Fruit fly (Drosophila melanogaster): ENCODE data around the gene CG7227.

The CG7227 gene

DNA sequence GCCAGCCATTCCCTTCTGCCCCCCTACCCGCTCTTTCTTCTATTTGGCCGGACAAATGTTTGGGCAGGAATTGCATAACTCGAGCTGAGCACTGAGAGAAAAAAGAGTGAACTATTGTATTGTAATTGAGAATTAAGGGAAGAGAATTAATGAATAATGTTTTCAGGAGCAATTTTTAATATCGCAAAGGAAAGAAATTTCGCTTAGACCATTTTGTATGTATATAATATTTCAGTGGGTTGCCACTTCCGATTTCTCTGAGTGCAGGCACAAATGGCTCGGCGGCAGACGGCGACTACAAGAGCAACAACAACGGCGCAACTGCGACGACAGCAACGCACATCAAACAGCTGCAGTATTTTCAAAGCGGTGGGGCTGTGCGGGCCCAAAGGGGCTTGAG, 33.3 kb downstream of the CG7227 start:
- TF ChIP-seq bab1 (GFP tag; optimal IDR thresholded peaks at IDR 0.05) = peak; percentile 22
- no peak for TF ChIP-seq CG7045 (GFP tag; optimal IDR thresholded peaks at IDR 0.05)
- TF ChIP-seq CG5204 (GFP tag; optimal IDR thresholded peaks at IDR 0.05) = peak; percentile 38
- TF ChIP-seq Clk (GFP tag; optimal IDR thresholded peaks at IDR 0.05) = no peak
- TF ChIP-seq Mnt (GFP tag; optimal IDR thresholded peaks at IDR 0.05) = no peak
- no peak for TF ChIP-seq toe (GFP tag; optimal IDR thresholded peaks at IDR 0.05)

DNA sequence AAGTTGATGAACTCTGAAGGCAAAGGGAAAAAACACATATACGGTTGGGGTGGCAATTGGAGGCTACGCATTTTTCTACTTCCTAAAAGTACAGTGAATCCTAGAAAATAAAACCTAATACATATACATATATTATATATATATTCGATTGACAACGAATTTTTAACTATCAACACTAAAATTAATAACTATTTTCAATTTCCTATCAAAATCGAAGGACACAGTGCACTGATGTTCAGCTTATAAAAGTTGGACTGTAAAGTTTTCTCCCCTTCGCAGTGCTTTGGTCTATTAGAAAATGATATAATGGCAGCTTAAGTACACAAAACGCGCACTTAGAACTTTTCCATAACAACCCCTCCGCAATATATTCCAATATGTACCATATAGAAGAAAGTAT, 35.1 kb downstream of the CG7227 start:
- TF ChIP-seq CG1620 (GFP tag; optimal IDR thresholded peaks at IDR 0.05) (no peak), ovo (GFP tag; optimal IDR thresholded peaks at IDR 0.05) (no peak), pad (GFP tag; optimal IDR thresholded peaks at IDR 0.05) (no peak), tj (GFP tag; optimal IDR thresholded peaks at IDR 0.05) (no peak), bab1 (GFP tag; optimal IDR thresholded peaks at IDR 0.05) (no peak), Mnt (GFP tag; optimal IDR thresholded peaks at IDR 0.05) (no peak), Clk (GFP tag; optimal IDR thresholded peaks at IDR 0.05) (no peak), CG5204 (GFP tag; optimal IDR thresholded peaks at IDR 0.05) (no peak), Hr96 (GFP tag; optimal IDR thresholded peaks at IDR 0.05) (no peak), toe (GFP tag; optimal IDR thresholded peaks at IDR 0.05) (no peak), CG11617 (GFP tag; optimal IDR thresholded peaks at IDR 0.05) (no peak), CG7101 (tag; optimal IDR thresholded peaks at IDR 0.05) (no peak), CG7045 (GFP tag; optimal IDR thresholded peaks at IDR 0.05) (no peak), CG33017 (tag; optimal IDR thresholded peaks at IDR 0.05) (no peak), cic (GFP tag; optimal IDR thresholded peaks at IDR 0.05) (no peak), Crg-1 (GFP tag; optimal IDR thresholded peaks at IDR 0.05) (no peak), CG14711 (tag; optimal IDR thresholded peaks at IDR 0.05) (no peak), CG12768 (GFP tag; optimal IDR thresholded peaks at IDR 0.05) (no peak)

DNA sequence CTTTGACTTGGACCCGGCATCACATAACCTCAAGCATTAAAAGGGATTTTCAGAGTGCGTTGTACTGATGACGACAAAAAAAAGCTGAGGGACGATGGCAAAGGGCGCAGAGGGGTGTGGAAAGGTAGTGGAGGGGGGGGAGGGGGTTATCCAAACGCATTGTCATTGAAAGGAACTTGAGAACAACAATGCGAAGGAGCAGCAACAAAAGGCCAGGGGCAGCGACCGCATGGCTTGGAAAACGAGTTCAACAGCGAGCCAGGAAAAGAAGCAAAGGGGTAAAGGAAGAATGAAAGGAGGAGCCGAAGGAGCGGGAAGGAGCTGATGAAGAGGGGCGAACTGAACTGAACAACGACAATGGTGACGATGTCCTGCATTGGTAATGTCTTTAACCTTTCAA, 35.7 kb downstream of the CG7227 start:
- no peak for TF ChIP-seq CG7045 (GFP tag; optimal IDR thresholded peaks at IDR 0.05)
- TF ChIP-seq CG14711 (tag; optimal IDR thresholded peaks at IDR 0.05) = no peak
- no peak for TF ChIP-seq Hr96 (GFP tag; optimal IDR thresholded peaks at IDR 0.05)
- TF ChIP-seq Clk (GFP tag; optimal IDR thresholded peaks at IDR 0.05) = no peak
- no peak for TF ChIP-seq CG33017 (tag; optimal IDR thresholded peaks at IDR 0.05)

DNA sequence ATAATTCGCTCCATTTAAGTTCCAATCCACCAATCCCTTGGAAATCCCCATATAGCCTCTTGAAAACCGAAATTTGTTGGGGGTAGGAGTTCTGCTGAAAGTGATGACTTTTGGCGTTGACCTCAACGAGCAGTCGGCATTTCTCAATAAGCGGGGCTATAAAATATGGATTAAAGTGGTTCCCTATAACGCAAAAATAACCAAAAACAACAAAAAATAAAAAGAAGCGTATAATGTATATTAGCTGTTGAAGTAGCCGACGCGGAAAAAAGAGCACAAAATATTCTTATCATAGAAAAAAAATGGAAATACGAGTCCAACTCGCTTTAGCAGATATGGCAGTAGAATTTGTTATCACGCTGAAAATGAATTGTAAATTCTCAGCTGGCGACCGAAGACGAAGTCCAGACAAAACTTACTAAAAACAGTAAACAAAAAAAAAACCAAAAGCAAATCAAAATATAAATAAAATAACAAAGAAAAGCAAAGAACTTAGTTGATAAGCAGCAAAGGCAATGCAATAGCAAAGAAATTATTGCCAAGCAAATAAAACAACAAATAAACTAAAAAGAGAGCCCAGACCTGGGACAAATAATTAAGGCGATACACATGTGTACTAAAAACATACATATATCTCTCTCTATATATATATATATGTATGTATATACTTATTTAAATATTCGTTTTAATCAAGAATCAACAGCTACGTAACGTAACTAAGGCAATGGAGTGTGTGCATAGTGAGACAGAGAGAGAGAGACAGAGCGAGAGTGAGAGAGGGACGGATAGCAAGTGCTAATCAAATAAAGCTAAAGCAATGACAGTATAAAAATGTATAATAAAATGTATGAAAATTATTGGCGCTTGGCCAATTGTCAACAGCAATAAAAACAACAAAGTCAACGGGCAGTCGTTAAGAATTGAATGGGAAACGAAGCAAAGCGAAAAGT, 37.1 kb downstream of the CG7227 start:
- TF ChIP-seq toe (GFP tag; optimal IDR thresholded peaks at IDR 0.05) = peak; percentile 5
- no peak for TF ChIP-seq cnc (optimal IDR thresholded peaks at IDR 0.05)
- peak; percentile 72 for TF ChIP-seq tj (GFP tag; optimal IDR thresholded peaks at IDR 0.05)
- TF ChIP-seq CG14711 (tag; optimal IDR thresholded peaks at IDR 0.05) = peak; percentile 75
- TF ChIP-seq Hr96 (GFP tag; optimal IDR thresholded peaks at IDR 0.05) = no peak
- TF ChIP-seq CG1620 (GFP tag; optimal IDR thresholded peaks at IDR 0.05) = peak; percentile 34
- peak; percentile 98 for TF ChIP-seq kay (GFP tag; ENCODE audit: borderline replicate concordance)
- TF ChIP-seq CG7045 (GFP tag; optimal IDR thresholded peaks at IDR 0.05) = peak; percentile 85
- TF ChIP-seq CG7101 (tag; optimal IDR thresholded peaks at IDR 0.05) = peak; percentile 89
- peak; percentile 97 for TF ChIP-seq cic (GFP tag; optimal IDR thresholded peaks at IDR 0.05)
- peak; percentile 94 for TF ChIP-seq ovo (GFP tag; optimal IDR thresholded peaks at IDR 0.05)
- peak; percentile 94 for TF ChIP-seq CG12768 (GFP tag; optimal IDR thresholded peaks at IDR 0.05)
- peak; percentile 84 for TF ChIP-seq CG33017 (tag; optimal IDR thresholded peaks at IDR 0.05)
- peak; percentile 90 for TF ChIP-seq Crg-1 (GFP tag; optimal IDR thresholded peaks at IDR 0.05)
- peak; percentile 75 for TF ChIP-seq Mnt (GFP tag; optimal IDR thresholded peaks at IDR 0.05)
- TF ChIP-seq pad (GFP tag; optimal IDR thresholded peaks at IDR 0.05) = peak; percentile 79
- peak; percentile 49 for TF ChIP-seq Clk (GFP tag; optimal IDR thresholded peaks at IDR 0.05)
- peak; percentile 61 for TF ChIP-seq CG5204 (GFP tag; optimal IDR thresholded peaks at IDR 0.05)
- peak; percentile 83 for TF ChIP-seq CG11617 (GFP tag; optimal IDR thresholded peaks at IDR 0.05)
- TF ChIP-seq bab1 (GFP tag; optimal IDR thresholded peaks at IDR 0.05) = no peak

DNA sequence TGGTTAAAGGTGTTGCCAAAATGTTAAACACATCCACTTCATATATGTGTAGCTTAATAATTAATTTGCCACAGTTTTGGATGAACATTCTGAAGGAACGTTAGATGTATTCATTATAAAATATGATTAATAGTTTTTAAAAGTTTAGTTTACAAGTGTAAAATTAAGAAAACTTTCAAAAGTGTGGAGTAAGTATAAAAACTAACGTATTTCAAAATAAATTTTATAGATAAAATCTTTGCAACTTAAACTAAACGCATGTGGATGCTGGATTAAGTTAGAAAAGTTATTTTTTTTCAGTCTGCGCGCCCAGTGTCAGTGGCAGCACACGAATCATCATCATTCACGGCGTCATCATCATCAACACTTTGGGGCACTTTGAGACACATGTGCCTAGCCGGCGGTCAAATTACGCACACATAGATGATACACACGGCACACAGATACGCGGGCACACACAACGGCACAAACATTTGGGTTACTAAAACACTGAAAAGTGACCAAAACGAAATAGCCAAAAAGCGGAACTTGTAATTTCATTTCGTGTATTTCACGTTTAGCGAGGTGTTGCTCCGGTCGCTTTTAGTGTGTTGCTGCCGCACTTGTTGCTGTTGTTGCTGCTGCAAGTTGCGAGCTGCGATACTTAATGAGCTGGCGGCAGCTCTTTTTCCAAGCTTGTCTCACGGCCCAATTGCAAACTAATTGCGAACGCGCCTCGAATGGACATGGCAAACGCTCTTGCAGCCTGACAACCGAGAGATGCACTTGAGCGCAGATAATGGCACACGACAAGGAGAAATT, 40.7 kb downstream of the CG7227 start:
- TF ChIP-seq Mnt (GFP tag; optimal IDR thresholded peaks at IDR 0.05) (no peak), CG5204 (GFP tag; optimal IDR thresholded peaks at IDR 0.05) (no peak), toe (GFP tag; optimal IDR thresholded peaks at IDR 0.05) (no peak), cic (GFP tag; optimal IDR thresholded peaks at IDR 0.05) (no peak), Crg-1 (GFP tag; optimal IDR thresholded peaks at IDR 0.05) (no peak), CG1620 (GFP tag; optimal IDR thresholded peaks at IDR 0.05) (no peak), ovo (GFP tag; optimal IDR thresholded peaks at IDR 0.05) (no peak), kay (GFP tag; ENCODE audit: borderline replicate concordance) (no peak), CG12768 (GFP tag; optimal IDR thresholded peaks at IDR 0.05) (no peak), tj (GFP tag; optimal IDR thresholded peaks at IDR 0.05) (no peak), CG11617 (GFP tag; optimal IDR thresholded peaks at IDR 0.05) (no peak), CG14711 (tag; optimal IDR thresholded peaks at IDR 0.05) (no peak), CG7101 (tag; optimal IDR thresholded peaks at IDR 0.05) (no peak), CG7045 (GFP tag; optimal IDR thresholded peaks at IDR 0.05) (no peak), pad (GFP tag; optimal IDR thresholded peaks at IDR 0.05) (no peak), Hr96 (GFP tag; optimal IDR thresholded peaks at IDR 0.05) (no peak), cnc (optimal IDR thresholded peaks at IDR 0.05) (no peak)
